Worm (Caenorhabditis elegans) whole organism, L4/young adult: Measurements from ENCODE around the gene tcc-1.

Source experiments
- dao-5 ChIP-seq: sonication (generic microtip); optimal IDR thresholded peaks from 2 replicates; lab custom pipeline; 2016; ENCODE audit warnings: missing genotype, missing genetic modification characterization, moderate library complexity, missing compliant biosample characterization
- him-1 ChIP-seq: sonication (generic microtip); optimal IDR thresholded peaks from 2 replicates; lab custom pipeline; 2016; ENCODE audit warnings: missing genotype, missing genetic modification reagents, missing genetic modification characterization, missing compliant biosample characterization

- no peak for TF ChIP-seq him-1 (tag; lab: Kevin White, UChicago)
- no peak for TF ChIP-seq dao-5
These were observed 53.3 kb downstream of the tcc-1 start, which contains the start of the genes Y94A7B.11 and srh-292 for ce11 chrV:17802519-17802918.
